Fruit fly (Drosophila melanogaster) whole organism, wandering third instar larva: ENCODE measurements around the gene GlcAT-P.
A peak's percentile ranks its signal among the peaks of the same experiment; 100 is the strongest.

ENCODE experiments used
- Abd-B ChIP-seq: fragments of >200 bp; optimal IDR thresholded peaks from 2 replicates; lab custom pipeline; 2017; ENCODE audit warnings: missing biosample characterization, missing genetic modification characterization
- CG32264 ChIP-seq: fragments of 200-800 bp; sonication (Bioruptor generic); optimal IDR thresholded peaks from 2 replicates; lab custom pipeline; 2016; ENCODE audit warnings: missing biosample characterization, missing genetic modification characterization
- CG9705 ChIP-seq: fragments of 200-800 bp; sonication (Bioruptor generic); optimal IDR thresholded peaks from 2 replicates; lab custom pipeline; 2018; ENCODE audit warnings: missing biosample characterization, mild to moderate bottlenecking, missing genetic modification characterization
- CrebA ChIP-seq: fragments of 200-800 bp; sonication (Bioruptor generic); optimal IDR thresholded peaks from 2 replicates; lab custom pipeline; 2016; ENCODE audit warnings: missing biosample characterization, mild to moderate bottlenecking, missing genetic modification characterization, borderline replicate concordance
- Dfd ChIP-seq: fragments of >200 bp; optimal IDR thresholded peaks from 2 replicates; lab custom pipeline; 2017; ENCODE audit warnings: missing biosample characterization, missing genetic modification characterization
- Dif ChIP-seq: fragments of 200-275, 200-300 bp; sonication (Bioruptor generic); optimal IDR thresholded peaks from 2 replicates; lab custom pipeline; 2018; ENCODE audit warnings: missing biosample characterization, missing genetic modification characterization; ENCODE audit not compliant: partially characterized antibody
- GATAd ChIP-seq: sonication (Bioruptor generic); optimal IDR thresholded peaks from 2 replicates; lab custom pipeline; 2016; ENCODE audit warnings: missing biosample characterization, missing genetic modification characterization
- HLH106 ChIP-seq: fragments of 200-800 bp; optimal IDR thresholded peaks from 3 replicates; lab custom pipeline; 2019; ENCODE audit warnings: missing biosample characterization, mild to moderate bottlenecking, missing genetic modification characterization, moderate library complexity
- Hnf4 ChIP-seq: fragments of 200-800 bp; sonication (Bioruptor generic); optimal IDR thresholded peaks from 2 replicates; lab custom pipeline; 2016; ENCODE audit warnings: missing biosample characterization, mild to moderate bottlenecking, missing genetic modification characterization
- Hr78 ChIP-seq: fragments of >200 bp; optimal IDR thresholded peaks from 2 replicates; lab custom pipeline; 2017; ENCODE audit warnings: missing biosample characterization, missing genetic modification characterization
- Hr83 ChIP-seq: fragments of 200-300 bp; sonication (Bioruptor generic); optimal IDR thresholded peaks from 2 replicates; lab custom pipeline; 2016; ENCODE audit warnings: missing biosample characterization, mild to moderate bottlenecking, missing genetic modification characterization, moderate library complexity; ENCODE audit not compliant: poor library complexity, severe bottlenecking
- Jra ChIP-seq: sonication (Bioruptor generic); optimal IDR thresholded peaks from 2 replicates; lab custom pipeline; 2016; ENCODE audit warnings: missing biosample characterization, missing genetic modification characterization
- Mio ChIP-seq: sonication (Bioruptor generic); optimal IDR thresholded peaks from 2 replicates; lab custom pipeline; 2016; ENCODE audit warnings: missing biosample characterization, missing genetic modification characterization
- Myc ChIP-seq: fragments of >200 bp; optimal IDR thresholded peaks from 2 replicates; lab custom pipeline; 2017
- N ChIP-seq: fragments of >200 bp; optimal IDR thresholded peaks from 2 replicates; lab custom pipeline; 2018; ENCODE audit warnings: missing biosample characterization, missing external identifiers, missing genetic modification characterization
- OdsH ChIP-seq: fragments of 200-800 bp; sonication (Bioruptor generic); optimal IDR thresholded peaks from 2 replicates; lab custom pipeline; 2016; ENCODE audit warnings: missing biosample characterization, mild to moderate bottlenecking, missing genetic modification characterization
- Rel ChIP-seq, 2 experiments: fragments of 200-800 bp; sonication (Bioruptor generic) in 1 of 2; optimal IDR thresholded peaks; 2 replicates in 1 of 2; 3 replicates in 1 of 2; lab custom pipeline; 2016 to 2019; ENCODE audit warnings: mild to moderate bottlenecking in 2 of 2, missing biosample characterization in 2 of 2, missing genetic modification characterization in 2 of 2, moderate library complexity in 1 of 2
- Sp1 ChIP-seq: fragments of 200-800 bp; sonication (Bioruptor generic); optimal IDR thresholded peaks from 3 replicates; lab custom pipeline; 2019; ENCODE audit warnings: missing biosample characterization, mild to moderate bottlenecking, missing genetic modification characterization, moderate library complexity
- Vsx2 ChIP-seq: fragments of 200-300, 225-300 bp; sonication (Bioruptor generic); optimal IDR thresholded peaks from 2 replicates; lab custom pipeline; 2018; ENCODE audit warnings: missing biosample characterization, missing genetic modification characterization; ENCODE audit not compliant: partially characterized antibody
- br ChIP-seq: fragments of 200-800 bp; sonication (Bioruptor generic); optimal IDR thresholded peaks from 2 replicates; lab custom pipeline; 2016; ENCODE audit warnings: missing biosample characterization, missing genetic modification characterization
- brk ChIP-seq: fragments of 200-800 bp; sonication (Bioruptor generic); optimal IDR thresholded peaks from 2 replicates; lab custom pipeline; 2016; ENCODE audit warnings: missing biosample characterization, mild to moderate bottlenecking, missing genetic modification characterization
- dl ChIP-seq, 2 experiments: fragments of 175-275, 200-275 bp in 1 of 2; fragments of 200-275 bp in 1 of 2; sonication (Bioruptor generic); optimal IDR thresholded peaks; lab custom pipeline; 2018; ENCODE audit warnings: mild to moderate bottlenecking in 2 of 2, missing biosample characterization in 2 of 2, missing genetic modification characterization in 2 of 2, moderate library complexity in 2 of 2; ENCODE audit not compliant: partially characterized antibody in 2 of 2, insufficient read depth in 1 of 2
- dmrt93B ChIP-seq: fragments of 200-800 bp; sonication (Bioruptor generic); optimal IDR thresholded peaks from 2 replicates; lab custom pipeline; 2018; ENCODE audit warnings: missing biosample characterization, mild to moderate bottlenecking, missing genetic modification characterization
- dsf ChIP-seq: sonication (Bioruptor generic); optimal IDR thresholded peaks from 2 replicates; lab custom pipeline; 2016; ENCODE audit warnings: missing biosample characterization, missing genetic modification characterization, borderline replicate concordance
- ey ChIP-seq: fragments of 200-800 bp; sonication (Bioruptor generic); optimal IDR thresholded peaks from 2 replicates; lab custom pipeline; 2016; ENCODE audit warnings: missing biosample characterization, missing genetic modification characterization
- foxo ChIP-seq, 2 experiments: fragments of 200-800 bp; sonication (Bioruptor generic); optimal IDR thresholded peaks; 2 replicates in 1 of 2; 3 replicates in 1 of 2; lab custom pipeline; 2016 to 2017; ENCODE audit warnings: missing biosample characterization in 2 of 2, missing genetic modification characterization in 2 of 2
- fru ChIP-seq: fragments of 200-800 bp; sonication (Bioruptor generic); optimal IDR thresholded peaks from 3 replicates; lab custom pipeline; 2016; ENCODE audit warnings: missing biosample characterization, mild to moderate bottlenecking, missing genetic modification characterization
- h ChIP-seq: fragments of 200-800 bp; sonication (Bioruptor generic); optimal IDR thresholded peaks from 3 replicates; lab custom pipeline; 2016; ENCODE audit warnings: missing biosample characterization, mild to moderate bottlenecking, missing genetic modification characterization
- jim ChIP-seq: fragments of 175-275, 200-325 bp; sonication (Bioruptor generic); optimal IDR thresholded peaks from 2 replicates; lab custom pipeline; 2016; ENCODE audit warnings: missing biosample characterization, mild to moderate bottlenecking, missing genetic modification characterization
- lola ChIP-seq: fragments of >200 bp; optimal IDR thresholded peaks from 2 replicates; lab custom pipeline; 2017; ENCODE audit warnings: missing biosample characterization, missing genetic modification characterization
- pan ChIP-seq: fragments of >200 bp; optimal IDR thresholded peaks from 2 replicates; lab custom pipeline; 2017
- psq ChIP-seq: fragments of 200-800 bp; sonication (Bioruptor generic); optimal IDR thresholded peaks from 3 replicates; lab custom pipeline; 2017; ENCODE audit warnings: missing biosample characterization, mild to moderate bottlenecking, missing genetic modification characterization, moderate library complexity
- rgr ChIP-seq: fragments of 200-800 bp; sonication (Bioruptor generic); optimal IDR thresholded peaks from 3 replicates; lab custom pipeline; 2016; ENCODE audit warnings: missing biosample characterization, mild to moderate bottlenecking, missing genetic modification characterization
- sage ChIP-seq: fragments of 200-800 bp; sonication (Bioruptor generic); optimal IDR thresholded peaks from 2 replicates; lab custom pipeline; 2016; ENCODE audit warnings: missing biosample characterization, mild to moderate bottlenecking, missing genetic modification characterization
- sv ChIP-seq: fragments of 200-800 bp; sonication (Bioruptor generic); optimal IDR thresholded peaks from 3 replicates; lab custom pipeline; 2016; ENCODE audit warnings: missing biosample characterization, missing genetic modification characterization
- tai ChIP-seq: sonication (Bioruptor generic); optimal IDR thresholded peaks from 2 replicates; lab custom pipeline; 2016; ENCODE audit warnings: missing biosample characterization, missing genetic modification characterization
- usp ChIP-seq: fragments of >200 bp; optimal IDR thresholded peaks from 2 replicates; lab custom pipeline; 2017; ENCODE audit warnings: missing biosample characterization, missing genetic modification characterization
- woc ChIP-seq: sonication (Bioruptor generic); optimal IDR thresholded peaks from 2 replicates; lab custom pipeline; 2016; ENCODE audit warnings: missing biosample characterization, mild to moderate bottlenecking, missing genetic modification characterization

The GlcAT-P gene

dm6 chr3L:11197291-11198021, at the start of gene GlcAT-P:
TSS of gene GlcAT-P (minus strand) at chr3L:11197536.
- TF ChIP-seq Dif (GFP tag; lab: Kevin White, UChicago) (no peak), Rel (GFP tag; optimal IDR thresholded peaks at IDR 0.05; lab: Kevin White, UChicago) (no peak), Rel (tag; optimal IDR thresholded peaks at IDR 0.05; lab: Kevin White, UChicago) (no peak), HLH106 (tag; lab: Kevin White, UChicago) (peak; percentile 69), CG32264 (no peak), h (no peak), GATAd (GFP tag; lab: Kevin White, UChicago) (no peak), N (no peak), Hnf4 (GFP tag; lab: Kevin White, UChicago) (peak; percentile 2), Hr78 (no peak), dl (GFP tag; optimal IDR thresholded peaks at IDR 0.05; lab: Kevin White, UChicago; ENCODE audit: insufficient read depth in 1 of 2, partially characterized antibody in 2 of 2) (no peak), Mio (GFP tag; lab: Kevin White, UChicago) (no peak), lola (GFP tag; lab: Kevin White, UChicago) (no peak), pan (lab: Kevin White, UChicago) (no peak), dmrt93B (GFP tag; lab: Kevin White, UChicago) (no peak), Vsx2 (GFP tag; lab: Kevin White, UChicago) (no peak), usp (no peak), Hr83 (GFP tag; lab: Kevin White, UChicago) (no peak), br (GFP tag; lab: Kevin White, UChicago) (no peak), sv (peak; percentile 36), ey (GFP tag; lab: Kevin White, UChicago) (no peak), OdsH (GFP tag; lab: Kevin White, UChicago) (peak; percentile 57), woc (GFP tag; lab: Kevin White, UChicago) (peak; percentile 45), Dfd (GFP tag; lab: Kevin White, UChicago) (no peak), tai (GFP tag; lab: Kevin White, UChicago) (no peak), psq (GFP tag; lab: Kevin White, UChicago) (peak; percentile 59), Sp1 (peak; percentile 69), fru (GFP tag; lab: Kevin White, UChicago) (peak; percentile 56), CG9705 (GFP tag; lab: Kevin White, UChicago) (peak; percentile 2), sage (GFP tag; lab: Kevin White, UChicago) (no peak), Jra (GFP tag; lab: Kevin White, UChicago) (no peak), CrebA (GFP tag; lab: Kevin White, UChicago) (no peak), jim (no peak), dsf (no peak), Abd-B (no peak), foxo (GFP tag; optimal IDR thresholded peaks at IDR 0.05; lab: Kevin White, UChicago) (peak in 1 of 2 experiments; percentile 63), brk (GFP tag; lab: Kevin White, UChicago) (peak; percentile 60), Myc (lab: Kevin White, UChicago) (no peak), rgr (GFP tag; lab: Kevin White, UChicago) (peak; percentile 45)
- TF ChIP-seq, all 38 proteins: peak for 12

dm6 chr3L:11246046-11246887, 48.9 kb upstream of the GlcAT-P start:
- TF ChIP-seq tai (GFP tag; lab: Kevin White, UChicago) (peak; percentile 33), HLH106 (tag; lab: Kevin White, UChicago) (peak; percentile 45), Dfd (GFP tag; lab: Kevin White, UChicago) (no peak), dl (GFP tag; optimal IDR thresholded peaks at IDR 0.05; lab: Kevin White, UChicago; ENCODE audit: insufficient read depth in 1 of 2, partially characterized antibody in 2 of 2) (peak; percentile 37 to 77), Hnf4 (GFP tag; lab: Kevin White, UChicago) (peak; percentile 66), GATAd (GFP tag; lab: Kevin White, UChicago) (no peak), h (peak; percentile 81), Myc (lab: Kevin White, UChicago) (no peak), psq (GFP tag; lab: Kevin White, UChicago) (peak; percentile 67), woc (GFP tag; lab: Kevin White, UChicago) (peak; percentile 41), OdsH (GFP tag; lab: Kevin White, UChicago) (peak; percentile 76), pan (lab: Kevin White, UChicago) (no peak), Vsx2 (GFP tag; lab: Kevin White, UChicago) (peak; percentile 51), sv (no peak), Hr78 (no peak), CG9705 (GFP tag; lab: Kevin White, UChicago) (peak; percentile 61), brk (GFP tag; lab: Kevin White, UChicago) (peak; percentile 83), Dif (GFP tag; lab: Kevin White, UChicago) (peak; percentile 87), lola (GFP tag; lab: Kevin White, UChicago) (no peak), CG32264 (peak; percentile 45), dmrt93B (GFP tag; lab: Kevin White, UChicago) (peak; percentile 49), fru (GFP tag; lab: Kevin White, UChicago) (peak; percentile 89), rgr (GFP tag; lab: Kevin White, UChicago) (peak; percentile 48), foxo (GFP tag; optimal IDR thresholded peaks at IDR 0.05; lab: Kevin White, UChicago) (peak; percentile 44 to 50), jim (peak; percentile 12), N (no peak), CrebA (GFP tag; lab: Kevin White, UChicago) (peak; percentile 95), Rel (GFP tag; optimal IDR thresholded peaks at IDR 0.05; lab: Kevin White, UChicago) (peak; percentile 88), Rel (tag; optimal IDR thresholded peaks at IDR 0.05; lab: Kevin White, UChicago) (peak; percentile 74), Sp1 (peak; percentile 92), usp (no peak), Abd-B (no peak), dsf (no peak), ey (GFP tag; lab: Kevin White, UChicago) (no peak), br (GFP tag; lab: Kevin White, UChicago) (peak; percentile 79), Mio (GFP tag; lab: Kevin White, UChicago) (no peak)
